Worm (Caenorhabditis elegans): ENCODE measurements around the gene E_BE45912.2.

DNA sequence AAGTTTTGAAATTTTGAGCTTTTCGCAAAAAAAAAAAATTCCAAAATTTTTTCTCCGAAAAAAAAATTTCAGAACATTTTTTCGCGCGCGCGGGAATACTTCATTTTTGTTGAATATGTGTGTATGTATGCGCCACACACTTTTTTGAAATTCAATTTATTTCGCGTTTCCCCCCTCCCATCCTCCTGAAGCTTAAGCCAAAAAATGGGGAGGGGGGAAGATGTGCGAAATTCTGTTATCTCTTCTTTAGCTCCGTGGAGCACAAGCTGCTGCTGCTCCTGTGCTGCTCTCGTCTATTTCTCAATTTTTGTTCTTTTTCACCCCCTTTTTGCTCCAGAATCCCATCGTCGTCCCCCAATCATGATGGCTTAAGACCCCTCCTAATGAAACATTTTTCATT, 41.3 kb downstream of the E_BE45912.2 start:
- TF ChIP-seq nhr-237 (tag; optimal IDR thresholded peaks at IDR 0.05) (no peak), unc-39 (tag; optimal IDR thresholded peaks at IDR 0.05) (no peak)

Data from whole organism, L2 larva.